Fruit fly (Drosophila melanogaster): ENCODE results near the gene CG44098.

DNA sequence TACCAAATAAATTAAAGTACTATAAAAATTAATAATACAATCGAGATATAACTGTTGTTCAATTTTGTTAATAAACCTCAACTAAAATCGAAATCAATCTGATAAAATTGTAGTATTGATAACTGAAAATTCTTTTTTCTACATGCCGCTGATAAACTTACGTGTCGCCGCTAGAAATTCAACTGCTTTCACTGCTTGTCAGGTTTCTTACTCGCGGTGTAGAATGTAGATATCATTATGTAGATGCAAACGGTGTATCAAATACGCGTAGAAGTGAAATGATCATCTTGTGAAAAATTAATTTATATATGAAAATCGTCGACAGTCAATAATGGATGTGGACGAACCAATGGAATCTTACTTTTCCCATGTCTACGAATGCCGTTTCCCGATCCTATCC, 67.8 kb downstream of the CG44098 start:
- TF ChIP-seq EcR (GFP tag; optimal IDR thresholded peaks at IDR 0.05) (no peak), CG8478 (optimal IDR thresholded peaks at IDR 0.05) (no peak)
